Fruit fly (Drosophila melanogaster) whole organism, embryonic: ENCODE measurements around the gene CG31064.

ENCODE experiments used
- Antp ChIP-seq: fragments of 200-800 bp; sonication (Bioruptor generic); optimal IDR thresholded peaks from 3 replicates; lab custom pipeline; 2016; ENCODE audit warnings: missing biosample characterization, missing genetic modification characterization
- Blimp-1 ChIP-seq: fragments of 200-800 bp; sonication (Bioruptor generic); optimal IDR thresholded peaks from 3 replicates; lab custom pipeline; 2018; ENCODE audit warnings: missing biosample characterization, missing genetic modification characterization, mild to moderate bottlenecking, moderate library complexity, missing genetic modification reagents
- CG11398 ChIP-seq: fragments of 200-800 bp; sonication (Bioruptor generic); optimal IDR thresholded peaks from 2 replicates; lab custom pipeline; 2016; ENCODE audit warnings: missing biosample characterization, missing genetic modification characterization
- CG11695 ChIP-seq: fragments of 200-800 bp; sonication (Bioruptor generic); IDR thresholded peaks from 3 replicates; pipeline ENCODE4 v1.3.6; 2022; ENCODE audit warnings: missing biosample characterization, missing genetic modification characterization
- CG12104 ChIP-seq: fragments of 200-800 bp; sonication (Bioruptor generic); optimal IDR thresholded peaks from 3 replicates; lab custom pipeline; 2016; ENCODE audit warnings: missing biosample characterization, missing genetic modification characterization
- CG12391 ChIP-seq: fragments of 200-800 bp; sonication (Bioruptor generic); optimal IDR thresholded peaks from 3 replicates; lab custom pipeline; 2018; ENCODE audit warnings: missing biosample characterization, mild to moderate bottlenecking, missing genetic modification characterization, moderate library complexity
- CG13624 ChIP-seq: fragments of 200-800 bp; sonication (Bioruptor generic); optimal IDR thresholded peaks from 2 replicates; lab custom pipeline; 2016; ENCODE audit warnings: missing biosample characterization, missing genetic modification characterization
- CG14014 ChIP-seq: fragments of 200-800 bp; sonication (Bioruptor generic); IDR thresholded peaks from 2 replicates; pipeline ENCODE4 v1.3.6; 2022; ENCODE audit warnings: missing biosample characterization, missing genetic modification characterization
- CG2116 ChIP-seq: fragments of 200-800 bp; sonication (Bioruptor generic); optimal IDR thresholded peaks from 3 replicates; lab custom pipeline; 2018; ENCODE audit warnings: missing biosample characterization, mild to moderate bottlenecking, missing genetic modification characterization
- CG2202 ChIP-seq: fragments of 200-800 bp; sonication (Bioruptor generic); optimal IDR thresholded peaks from 2 replicates; lab custom pipeline; 2018; ENCODE audit warnings: missing biosample characterization, mild to moderate bottlenecking, missing genetic modification characterization
- CG32532 ChIP-seq: fragments of 200-800 bp; sonication (Bioruptor generic); IDR thresholded peaks from 2 replicates; pipeline ENCODE4 v1.3.6; 2022; ENCODE audit warnings: missing biosample characterization, missing genetic modification characterization
- CG4282 ChIP-seq: fragments of 200-800 bp; sonication (Bioruptor generic); optimal IDR thresholded peaks from 2 replicates; lab custom pipeline; 2016; ENCODE audit warnings: missing biosample characterization, missing genetic modification characterization
- CG4404 ChIP-seq: fragments of 200-800 bp; sonication (Bioruptor generic); IDR thresholded peaks from 2 replicates; pipeline ENCODE4 v1.3.6; 2022; ENCODE audit warnings: missing biosample characterization, missing genetic modification characterization
- CG4854 ChIP-seq: fragments of 200-800 bp; sonication (Bioruptor generic); optimal IDR thresholded peaks from 2 replicates; lab custom pipeline; 2016; ENCODE audit warnings: missing biosample characterization, missing genetic modification characterization, inconsistent platforms
- CG6683 ChIP-seq: fragments of 200-800 bp; sonication (Bioruptor generic); optimal IDR thresholded peaks from 2 replicates; lab custom pipeline; 2017; ENCODE audit warnings: missing biosample characterization, mild to moderate bottlenecking, missing genetic modification characterization, missing genetic modification reagents
- CG6854 ChIP-seq: fragments of 200-800 bp; sonication (Bioruptor generic); optimal IDR thresholded peaks from 3 replicates; lab custom pipeline; 2017; ENCODE audit warnings: missing biosample characterization, mild to moderate bottlenecking, missing genetic modification characterization
- CG7987 ChIP-seq: fragments of 200-800 bp; sonication (Bioruptor generic); optimal IDR thresholded peaks from 2 replicates; lab custom pipeline; 2018; ENCODE audit warnings: missing biosample characterization, mild to moderate bottlenecking, missing genetic modification characterization, moderate library complexity
- CG8359 ChIP-seq: fragments of 200-800 bp; sonication (Bioruptor generic); optimal IDR thresholded peaks from 2 replicates; lab custom pipeline; 2017; ENCODE audit warnings: missing biosample characterization, mild to moderate bottlenecking, missing genetic modification characterization, borderline replicate concordance
- CG9797 ChIP-seq: fragments of 200-800 bp; sonication (Bioruptor generic); optimal IDR thresholded peaks from 3 replicates; lab custom pipeline; 2018; ENCODE audit warnings: missing biosample characterization, mild to moderate bottlenecking, missing genetic modification characterization
- CG9932 ChIP-seq: fragments of 200-800 bp; sonication (Bioruptor generic); IDR thresholded peaks from 2 replicates; pipeline ENCODE4 v1.3.6; 2022; ENCODE audit warnings: missing biosample characterization, missing genetic modification characterization
- Dad ChIP-seq: fragments of 200-800 bp; sonication (Bioruptor generic); optimal IDR thresholded peaks from 3 replicates; lab custom pipeline; 2016; ENCODE audit warnings: missing biosample characterization, missing genetic modification characterization
- Dfd ChIP-seq, 2 experiments: fragments of >200 bp; optimal IDR thresholded peaks; 2 replicates each; lab custom pipeline; 2017; ENCODE audit warnings: missing biosample characterization in 2 of 2, missing genetic modification characterization in 2 of 2
- Ets65A ChIP-seq: fragments of 200-800 bp; sonication (Bioruptor generic); peaks from one replicate; lab custom pipeline; 2016; ENCODE audit warnings: missing biosample characterization, missing genetic modification characterization
- Hey ChIP-seq: fragments of 200-800 bp; sonication (Bioruptor generic); optimal IDR thresholded peaks from 3 replicates; lab custom pipeline; 2018; ENCODE audit warnings: missing biosample characterization, mild to moderate bottlenecking, missing genetic modification characterization
- HmgD ChIP-seq: fragments of 200-800 bp; sonication (Bioruptor generic); optimal IDR thresholded peaks from 3 replicates; lab custom pipeline; 2016; ENCODE audit warnings: missing biosample characterization, missing genetic modification characterization
- HmgZ ChIP-seq: fragments of 200-800 bp; sonication (Bioruptor generic); optimal IDR thresholded peaks from 2 replicates; lab custom pipeline; 2018; ENCODE audit warnings: missing biosample characterization, mild to moderate bottlenecking, missing genetic modification characterization
- Kr ChIP-seq: fragments of 200-800 bp; sonication (Bioruptor generic); optimal IDR thresholded peaks from 2 replicates; lab custom pipeline; 2017; ENCODE audit warnings: missing biosample characterization, mild to moderate bottlenecking, missing genetic modification characterization
- Pdp1 ChIP-seq, 2 experiments: fragments of 200-800 bp; sonication (Bioruptor generic); optimal IDR thresholded peaks; 3 replicates each; lab custom pipeline; 2016; ENCODE audit warnings: missing biosample characterization in 2 of 2, missing genetic modification characterization in 2 of 2, mild to moderate bottlenecking in 1 of 2, moderate library complexity in 1 of 2
- Scr ChIP-seq: fragments of 200-800 bp; sonication (Bioruptor generic); IDR thresholded peaks from 2 replicates; pipeline ENCODE4 v1.3.6; 2022; ENCODE audit warnings: missing biosample characterization, missing genetic modification characterization; ENCODE audit not compliant: partially characterized antibody
- Sin3A ChIP-seq: fragments of >200 bp; optimal IDR thresholded peaks from 2 replicates; lab custom pipeline; 2018
- Ssrp ChIP-seq: fragments of 200-800 bp; sonication (Bioruptor generic); optimal IDR thresholded peaks from 2 replicates; lab custom pipeline; 2018; ENCODE audit warnings: missing biosample characterization, mild to moderate bottlenecking, missing genetic modification characterization, moderate library complexity
- Taf1 ChIP-seq: fragments of 200-800 bp; sonication (Bioruptor generic); IDR thresholded peaks from 2 replicates; pipeline ENCODE4 v1.3.6; 2022; ENCODE audit warnings: missing biosample characterization, missing genetic modification characterization
- cad ChIP-seq: fragments of >200 bp; optimal IDR thresholded peaks from 2 replicates; lab custom pipeline; 2017; ENCODE audit warnings: missing biosample characterization, missing genetic modification characterization
- cas ChIP-seq: fragments of 200-800 bp; sonication (Bioruptor generic); IDR thresholded peaks from 2 replicates; pipeline ENCODE4 v1.3.6; 2022; ENCODE audit warnings: missing biosample characterization, missing genetic modification characterization
- caup ChIP-seq: fragments of 200-800 bp; sonication (Bioruptor generic); optimal IDR thresholded peaks from 3 replicates; lab custom pipeline; 2017; ENCODE audit warnings: missing biosample characterization, mild to moderate bottlenecking, missing genetic modification characterization, moderate library complexity; ENCODE audit not compliant: severe bottlenecking
- dm ChIP-seq: fragments of 200-800 bp; sonication (Bioruptor generic); optimal IDR thresholded peaks from 3 replicates; lab custom pipeline; 2016; ENCODE audit warnings: missing biosample characterization, missing genetic modification characterization
- fd64A ChIP-seq: fragments of 200-800 bp; sonication (Bioruptor generic); optimal IDR thresholded peaks from 3 replicates; lab custom pipeline; 2018; ENCODE audit warnings: missing biosample characterization, mild to moderate bottlenecking, missing genetic modification characterization
- grau ChIP-seq: fragments of 200-800 bp; optimal IDR thresholded peaks from 3 replicates; lab custom pipeline; 2019; ENCODE audit warnings: missing biosample characterization, mild to moderate bottlenecking, missing genetic modification characterization, moderate library complexity
- h ChIP-seq: fragments of >200 bp; optimal IDR thresholded peaks from 2 replicates; lab custom pipeline; 2017
- jumu ChIP-seq: fragments of 200-800 bp; sonication (Bioruptor generic); optimal IDR thresholded peaks from 3 replicates; lab custom pipeline; 2016; ENCODE audit warnings: missing biosample characterization, missing genetic modification characterization
- ken ChIP-seq: fragments of 200-800 bp; sonication (Bioruptor generic); IDR thresholded peaks from 3 replicates; pipeline ENCODE4 v1.3.6; 2022; ENCODE audit warnings: missing biosample characterization, missing genetic modification characterization
- klu ChIP-seq: fragments of 200-800 bp; sonication (Bioruptor generic); IDR thresholded peaks from 2 replicates; pipeline ENCODE4 v1.3.6; 2022; ENCODE audit warnings: missing biosample characterization, missing genetic modification characterization
- onecut ChIP-seq: fragments of 200-800 bp; sonication (Bioruptor generic); IDR thresholded peaks from 2 replicates; pipeline ENCODE4 v1.3.6; 2022; ENCODE audit warnings: missing biosample characterization, missing genetic modification characterization
- pan ChIP-seq, 4 experiments: fragments of >200 bp in 3 of 4; fragments of 200-800 bp in 1 of 4; sonication (Bioruptor generic) in 1 of 4; optimal IDR thresholded peaks in 3 of 4; IDR thresholded peaks in 1 of 4; 2 replicates each; pipeline versions ENCODE4 v1.3.6 to Lab custom; 2017 to 2022; ENCODE audit warnings: missing biosample characterization in 2 of 4, missing genetic modification characterization in 2 of 4, mixed read lengths in 1 of 4
- pum ChIP-seq: fragments of 200-800 bp; sonication (Bioruptor generic); optimal IDR thresholded peaks from 2 replicates; lab custom pipeline; 2016; ENCODE audit warnings: missing biosample characterization, missing genetic modification characterization
- ro ChIP-seq: fragments of 200-800 bp; sonication (Bioruptor generic); IDR thresholded peaks from 2 replicates; pipeline ENCODE4 v1.3.6; 2022; ENCODE audit warnings: missing biosample characterization, missing genetic modification characterization
- slbo ChIP-seq: fragments of 200-800 bp; sonication (Bioruptor generic); IDR thresholded peaks from 2 replicates; pipeline ENCODE4 v1.3.6; 2022; ENCODE audit warnings: missing biosample characterization, missing genetic modification characterization
- sug ChIP-seq: fragments of 200-800 bp; optimal IDR thresholded peaks from 2 replicates; lab custom pipeline; 2019; ENCODE audit warnings: missing biosample characterization, mild to moderate bottlenecking, missing genetic modification characterization, moderate library complexity
- usp ChIP-seq: fragments of >200 bp; optimal IDR thresholded peaks from 2 replicates; lab custom pipeline; 2017; ENCODE audit warnings: missing biosample characterization, missing genetic modification characterization
- zfh2 ChIP-seq: fragments of 200-800 bp; sonication (Bioruptor generic); optimal IDR thresholded peaks from 2 replicates; lab custom pipeline; 2016; ENCODE audit warnings: missing biosample characterization, missing genetic modification characterization

Gene CG31064

DNA sequence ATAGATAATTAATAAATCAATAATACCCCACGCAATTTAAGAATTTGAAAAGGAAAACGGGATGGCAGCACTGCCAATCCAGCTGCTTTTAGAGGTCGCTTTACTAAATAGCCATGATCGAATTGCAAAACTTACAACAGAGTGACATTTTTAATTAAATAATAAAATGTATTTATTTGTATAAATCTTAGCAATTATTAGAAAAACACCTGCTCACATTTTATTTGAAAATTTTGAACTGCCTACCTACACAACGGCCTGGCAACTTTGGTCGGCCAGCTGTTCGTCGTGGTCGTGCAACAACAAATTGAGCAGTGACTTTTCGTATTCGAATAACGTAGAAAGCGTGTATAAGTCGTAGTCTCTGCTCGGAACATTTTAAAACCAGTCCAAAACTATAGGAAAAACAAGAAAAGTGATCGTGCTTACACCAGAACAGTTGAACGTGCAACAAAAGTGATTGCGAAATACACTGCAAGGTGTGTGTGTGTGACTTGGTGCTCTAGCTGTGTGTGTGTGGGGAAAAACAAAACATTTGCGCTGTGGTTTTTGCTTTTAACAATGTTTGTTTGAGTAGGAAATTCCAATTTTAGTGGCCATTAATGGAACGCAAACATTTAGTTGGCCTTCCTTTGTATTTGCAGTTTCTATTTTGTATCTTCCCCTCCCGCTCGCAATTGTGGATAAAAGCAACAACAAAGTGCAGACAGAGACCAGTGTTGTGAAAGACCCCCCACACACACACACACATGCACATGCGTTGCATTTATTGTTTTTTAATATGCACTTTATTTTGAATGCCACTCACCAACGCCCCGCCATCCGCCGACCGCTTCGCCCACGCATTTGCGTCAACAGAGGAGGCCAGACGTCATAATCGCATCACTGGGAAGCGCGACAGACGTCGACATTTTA, 35.9 kb upstream of the CG31064 start, which contains the start of gene CG5938 (continued):
- TF ChIP-seq CG12391 (peak; percentile 47), Antp (GFP tag; lab: Kevin White, UChicago) (no peak), pum (no peak), CG9932 (GFP tag; lab: Robert Waterston, UW) (peak; percentile 26; the same call in 1 of the 2 replicates), Kr (no peak), pan (optimal IDR thresholded peaks at IDR 0.05; lab: Kevin White, UChicago) (no peak), pan (GFP tag; optimal IDR thresholded peaks at IDR 0.05 in 1 of 2, IDR thresholded peaks at IDR 0.05 in 1 of 2) (no peak), cad (GFP tag; lab: Kevin White, UChicago) (no peak), jumu (no peak), onecut (GFP tag; lab: Robert Waterston, UW) (peak; percentile 73), CG11398 (no peak), CG6854 (GFP tag; lab: Kevin White, UChicago) (no peak), CG9797 (peak; percentile 13), CG2116 (peak; percentile 39), caup (GFP tag; lab: Kevin White, UChicago) (no peak), Ssrp (tag; lab: Kevin White, UChicago) (peak; percentile 21), Scr (GFP tag; lab: Robert Waterston, UW) (peak; percentile 24; the same call in 1 of the 2 replicates), Dad (no peak), dm (GFP tag; lab: Kevin White, UChicago) (no peak), CG13624 (GFP tag; lab: Kevin White, UChicago) (no peak), grau (tag; lab: Kevin White, UChicago) (peak; percentile 41), ro (GFP tag; lab: Robert Waterston, UW) (no peak), HmgZ (tag; lab: Kevin White, UChicago) (peak; percentile 55), CG2202 (no peak), CG32532 (GFP tag; lab: Robert Waterston, UW) (peak; percentile 41; the same call in 1 of the 2 replicates), CG7987 (GFP tag; lab: Kevin White, UChicago) (no peak), Hey (tag; lab: Kevin White, UChicago) (no peak), fd64A (GFP tag; lab: Kevin White, UChicago) (no peak), CG6683 (GFP tag; lab: Kevin White, UChicago) (no peak), Dfd (GFP tag; optimal IDR thresholded peaks at IDR 0.05; lab: Kevin White, UChicago) (no peak), HmgD (GFP tag; lab: Kevin White, UChicago) (no peak), ken (GFP tag; lab: Robert Waterston, UW) (0 out of 3 replicates have a peak, but pooled peaks have one; percentile 13), CG4404 (GFP tag; lab: Robert Waterston, UW) (no peak), CG8359 (GFP tag; lab: Kevin White, UChicago) (no peak), usp (GFP tag; lab: Kevin White, UChicago) (no peak), klu (GFP tag; lab: Robert Waterston, UW) (no peak), cas (GFP tag; lab: Robert Waterston, UW) (no peak), Sin3A (no peak), CG12104 (no peak), CG4854 (peak; percentile 4), CG11695 (GFP tag; lab: Robert Waterston, UW) (no peak; the same call in 2 of the 3 replicates), Pdp1 (GFP tag; optimal IDR thresholded peaks at IDR 0.05; lab: Kevin White, UChicago) (peak in 1 of 2 experiments; percentile 77), CG4282 (GFP tag; lab: Kevin White, UChicago) (no peak), sug (tag; lab: Kevin White, UChicago) (peak; percentile 49), h (lab: Kevin White, UChicago) (no peak), Taf1 (GFP tag; lab: Robert Waterston, UW) (no peak), zfh2 (GFP tag; lab: Kevin White, UChicago) (no peak), Ets65A (GFP tag; lab: Kevin White, UChicago) (peak; percentile 70), CG14014 (GFP tag; lab: Robert Waterston, UW) (no peak), slbo (GFP tag; lab: Robert Waterston, UW) (peak; percentile 32; the same call in 1 of the 2 replicates), Blimp-1 (peak; percentile 6)
